Fruit fly (Drosophila melanogaster) S2 (cell line): ENCODE measurements around the gene CG31463.

ENCODE experiments used
- CG8478 ChIP-seq: fragments of >200 bp; optimal IDR thresholded peaks from 2 replicates; lab custom pipeline; 2018
- CTCF ChIP-seq, 2 experiments: fragments of >200 bp; optimal IDR thresholded peaks; 2 replicates each; lab custom pipeline; 2018

- TF ChIP-seq CG8478 (lab: Kevin White, UChicago): no peak
- peak; percentile 48 to 60 for TF ChIP-seq CTCF (optimal IDR thresholded peaks at IDR 0.05; lab: Kevin White, UChicago)
These were observed 24.4 kb downstream of the CG31463 start, which contains the start of gene Coq2 for dm6 chr3R:8316344-8317105.
